Fruit fly (Drosophila melanogaster): ENCODE data around the gene CG42232.

CG42232 gene

DNA sequence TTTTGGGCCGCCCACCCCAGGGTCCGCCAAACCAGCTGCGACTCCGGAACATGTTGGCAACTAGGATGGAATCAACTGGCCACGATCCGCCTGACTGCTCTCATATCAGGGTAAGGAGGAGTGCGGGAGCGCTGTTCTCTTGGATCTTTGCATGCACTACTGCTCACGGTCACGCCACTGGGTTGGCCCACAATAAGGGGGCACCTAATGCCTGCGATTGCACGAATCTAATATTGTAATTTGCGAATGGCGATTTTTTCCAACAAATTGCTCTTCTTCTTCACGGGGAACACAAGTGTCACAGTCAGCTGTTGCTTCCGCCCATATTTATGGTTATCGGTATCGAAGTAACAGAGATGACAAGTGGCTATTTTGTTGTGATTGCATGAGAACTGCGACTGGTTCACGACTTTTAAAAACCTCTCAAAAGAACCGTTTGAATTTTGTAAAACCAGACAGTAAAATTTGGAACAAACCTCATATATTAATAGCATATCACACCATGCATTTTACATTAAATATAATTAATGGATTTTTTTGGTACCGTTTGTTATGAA lies 28.0 kb downstream of the CG42232 start, which contains the start of gene ema:
Gene ema (minus strand): TSS at position 295 of the 557 bp plus-strand sequence.
- TF ChIP-seq noc (tag; optimal IDR thresholded peaks at IDR 0.05) = no peak

DNA sequence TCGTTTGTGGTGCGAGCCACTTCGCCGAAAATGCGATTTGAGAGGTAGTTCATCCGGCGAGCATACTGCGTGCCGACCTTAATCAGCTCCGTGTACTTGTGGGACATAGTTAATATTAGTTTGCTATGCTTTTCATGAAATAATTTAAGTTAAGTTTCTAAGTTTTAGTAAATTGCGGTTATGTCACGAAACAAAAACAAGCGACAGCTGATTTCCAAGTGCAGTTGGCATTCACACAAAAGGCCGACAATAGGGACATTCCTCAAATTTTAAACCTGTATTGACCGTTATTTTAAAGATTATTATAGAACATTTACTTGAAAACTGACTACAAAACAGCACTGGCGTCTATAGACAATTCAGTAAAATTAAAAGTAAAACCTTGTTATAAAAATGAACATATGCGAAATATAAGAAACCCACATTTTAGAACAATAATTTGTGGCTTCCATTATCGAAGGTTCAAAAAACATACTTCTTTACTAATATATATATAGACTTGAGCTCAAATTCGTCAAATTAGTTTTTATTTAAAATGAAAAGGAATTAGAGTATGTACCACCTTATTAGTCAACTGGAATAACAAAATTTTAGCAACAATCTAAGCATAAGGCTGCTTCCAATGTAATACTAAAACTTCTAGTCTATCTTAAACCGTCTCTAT lies 33.0 kb downstream of the CG42232 start, which contains the start of gene mRpS33:
Gene mRpS33 (minus strand): TSS at position 224 of the 664 bp plus-strand sequence.
- no peak for TF ChIP-seq noc (tag; optimal IDR thresholded peaks at IDR 0.05)

DNA sequence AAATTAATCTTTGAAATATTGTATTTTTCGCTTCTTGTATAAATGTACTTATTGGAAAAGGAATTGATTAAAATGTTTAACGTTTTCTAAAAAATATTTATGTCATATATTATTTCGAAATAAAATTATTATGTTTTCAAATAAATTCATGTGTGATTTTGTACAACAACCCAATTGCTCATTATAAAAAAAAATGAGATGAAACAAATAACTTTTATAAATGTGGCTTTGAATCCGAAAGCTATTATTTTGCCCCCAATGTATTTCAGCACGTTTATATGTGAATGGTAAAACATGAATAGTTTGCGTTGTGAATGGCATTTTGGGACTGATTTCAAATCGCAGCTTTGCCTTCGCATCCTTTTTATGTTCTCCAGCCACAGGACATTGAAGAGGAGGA lies 34.9 kb downstream of the CG42232 start, which contains the start of gene CG14881:
Gene CG14881 (plus strand): TSS at position 301 of the 400 bp plus-strand sequence.
- TF ChIP-seq noc (tag; optimal IDR thresholded peaks at IDR 0.05) = no peak

DNA sequence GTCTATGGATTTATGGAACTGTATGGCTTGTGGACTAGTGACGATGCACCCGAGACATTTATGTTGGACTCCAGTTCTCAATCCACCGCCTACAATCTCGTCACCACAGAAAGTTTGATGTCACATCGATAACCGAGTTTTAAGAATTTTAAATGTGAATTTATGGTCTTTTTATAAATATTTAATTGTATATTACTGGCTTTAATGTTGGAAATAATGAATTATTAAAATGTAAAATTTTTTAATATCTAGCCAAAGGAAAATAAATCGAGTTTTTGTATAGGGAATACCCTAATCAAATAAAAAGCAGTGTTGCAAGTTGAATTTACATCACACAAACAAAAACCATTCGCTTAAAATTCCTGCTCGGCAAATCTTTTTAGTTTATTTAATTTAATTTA lies 36.8 kb downstream of the CG42232 start, which contains the start of gene Fntb:
Gene Fntb (plus strand): TSS at position 334 of the 401 bp plus-strand sequence.
- peak; percentile 85 for TF ChIP-seq noc (tag; optimal IDR thresholded peaks at IDR 0.05)

DNA sequence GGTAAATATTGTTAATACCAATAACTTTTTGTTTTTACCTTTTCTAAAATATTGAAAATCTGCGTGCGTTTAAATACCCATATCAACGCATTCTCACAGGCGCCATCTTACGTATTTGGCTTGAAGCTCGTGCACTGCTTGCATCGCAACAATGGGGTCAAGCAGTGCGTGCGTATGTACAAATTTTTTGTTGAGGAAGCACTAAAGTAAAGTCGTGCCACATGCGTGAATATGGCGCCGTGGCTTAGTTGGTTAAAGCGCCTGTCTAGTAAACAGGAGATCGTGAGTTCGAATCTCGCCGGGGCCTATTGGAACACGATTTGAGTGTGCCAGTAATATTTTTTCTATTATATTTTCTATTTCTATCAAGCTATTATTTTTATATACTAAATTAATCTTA lies 37.8 kb downstream of the CG42232 start:
- no peak for TF ChIP-seq noc (tag; optimal IDR thresholded peaks at IDR 0.05)

DNA sequence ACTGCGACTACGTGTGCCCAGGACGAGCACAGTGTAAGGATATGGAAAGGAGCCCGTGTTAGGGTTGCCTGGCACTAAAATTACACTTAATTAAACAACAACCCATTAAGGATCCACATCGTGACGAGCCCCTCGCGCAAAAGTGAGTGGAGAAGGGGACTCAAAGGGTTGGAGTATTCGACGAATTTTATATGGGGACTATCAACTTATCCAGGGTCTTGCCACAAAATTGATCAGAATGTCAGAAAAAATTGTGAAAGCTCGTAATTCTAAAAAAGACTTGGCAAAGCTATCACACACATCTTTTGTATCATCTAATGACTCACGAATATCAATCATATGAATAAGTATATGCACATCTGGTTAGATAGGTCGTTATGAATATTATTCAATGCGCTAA lies 39.1 kb downstream of the CG42232 start, which contains the start of gene CG31279:
Gene CG31279 (plus strand): TSS at position 301 of the 400 bp plus-strand sequence.
- no peak for TF ChIP-seq noc (tag; optimal IDR thresholded peaks at IDR 0.05)

DNA sequence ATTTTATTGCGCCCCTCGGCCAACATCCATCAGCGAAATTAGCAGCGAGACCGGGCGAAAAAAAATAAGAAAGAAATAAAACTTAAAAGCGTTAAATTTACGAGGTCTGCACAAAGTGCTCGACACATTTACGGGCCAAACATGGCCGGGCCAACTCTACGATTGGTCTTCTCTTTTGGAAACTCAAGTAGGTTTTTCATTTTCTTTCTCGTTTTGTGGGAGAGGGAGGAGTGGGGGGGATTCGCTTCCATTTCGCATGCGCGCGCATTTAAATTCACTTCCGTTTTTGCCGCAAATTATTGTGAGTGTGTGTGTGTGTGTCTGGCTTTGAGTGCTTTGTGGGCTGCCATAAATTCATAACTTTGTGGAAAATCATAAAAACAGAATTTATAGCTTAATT lies 41.9 kb downstream of the CG42232 start:
- no peak for TF ChIP-seq noc (tag; optimal IDR thresholded peaks at IDR 0.05)

DNA sequence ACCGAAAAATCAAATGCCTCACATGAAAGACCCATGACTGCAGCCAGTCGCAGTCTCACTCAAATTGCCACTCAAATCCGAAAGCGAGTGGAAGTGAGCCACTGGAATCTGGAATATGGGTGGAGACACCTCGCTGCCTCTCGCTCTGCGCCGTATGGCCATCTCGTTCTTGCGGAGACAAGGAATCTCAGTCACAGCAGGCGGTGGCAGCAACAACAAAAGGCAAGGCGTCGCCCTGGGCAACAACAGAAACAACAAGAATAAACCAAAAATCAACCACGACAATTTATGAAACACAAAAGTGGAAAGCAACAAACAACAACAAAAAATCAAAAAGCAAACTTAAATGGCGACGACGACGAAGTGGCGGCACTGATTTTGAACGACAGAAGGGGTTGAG lies 46.1 kb downstream of the CG42232 start:
- no peak for TF ChIP-seq noc (tag; optimal IDR thresholded peaks at IDR 0.05)

DNA sequence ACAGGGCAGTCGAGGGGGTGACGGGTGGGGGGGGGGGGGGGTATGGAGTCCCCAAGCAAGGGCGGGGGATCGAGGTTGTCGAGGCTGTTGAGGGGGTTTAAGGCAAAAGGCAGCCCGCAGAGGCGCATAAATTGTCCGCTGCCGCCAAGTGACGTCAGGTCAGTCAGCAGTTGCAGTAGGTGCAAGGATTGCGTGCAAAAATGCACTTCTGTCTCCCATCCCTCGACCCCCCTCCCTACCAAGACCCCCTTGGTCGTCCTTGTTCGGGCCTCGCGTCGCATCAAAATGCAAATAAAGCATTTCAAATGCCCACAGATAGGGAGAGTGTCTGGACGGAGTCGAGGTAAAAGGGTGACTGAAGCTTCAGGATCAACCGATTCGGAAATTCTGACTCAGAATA lies 53.0 kb downstream of the CG42232 start:
- TF ChIP-seq noc (tag; optimal IDR thresholded peaks at IDR 0.05) = no peak

DNA sequence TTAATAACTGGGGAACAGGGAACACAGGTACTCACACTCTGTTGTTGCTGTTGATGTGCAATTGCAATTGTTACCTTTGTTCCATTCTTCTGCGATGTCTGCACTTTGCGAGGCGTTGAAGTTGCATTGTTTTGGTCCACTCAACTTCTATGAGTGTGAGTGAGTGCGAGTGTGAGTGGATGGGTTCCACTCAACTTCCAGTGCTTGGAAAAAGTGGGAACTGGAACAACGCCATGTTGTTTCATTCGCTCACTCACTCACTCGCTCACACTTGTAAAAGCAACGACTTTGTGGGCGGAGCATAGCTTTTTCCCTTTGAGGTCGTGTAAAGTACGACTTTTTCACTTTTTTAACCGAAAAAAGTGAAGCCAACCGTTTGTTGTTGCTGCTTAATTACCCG lies 55.7 kb downstream of the CG42232 start:
- TF ChIP-seq noc (tag; optimal IDR thresholded peaks at IDR 0.05) = no peak

DNA sequence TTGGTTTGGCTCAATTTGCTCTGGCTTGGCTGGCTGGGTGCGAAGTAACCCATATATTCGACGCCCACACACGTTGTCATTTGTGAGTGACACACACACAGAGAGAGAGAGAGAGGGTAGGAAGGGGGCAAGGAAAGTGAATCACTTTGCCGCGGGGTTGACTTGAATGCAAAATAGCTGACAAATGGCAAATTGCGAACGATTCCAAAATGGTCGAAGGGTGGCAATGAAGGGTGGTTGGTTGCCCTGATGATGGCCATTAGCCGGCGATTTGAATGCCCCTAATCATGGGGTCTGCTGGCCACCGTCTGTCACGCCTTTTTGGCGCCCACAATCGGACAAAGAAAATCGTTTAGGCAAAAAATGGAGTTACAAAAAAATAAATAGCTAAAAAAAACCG lies 58.8 kb downstream of the CG42232 start:
- no peak for TF ChIP-seq noc (tag; optimal IDR thresholded peaks at IDR 0.05)

DNA sequence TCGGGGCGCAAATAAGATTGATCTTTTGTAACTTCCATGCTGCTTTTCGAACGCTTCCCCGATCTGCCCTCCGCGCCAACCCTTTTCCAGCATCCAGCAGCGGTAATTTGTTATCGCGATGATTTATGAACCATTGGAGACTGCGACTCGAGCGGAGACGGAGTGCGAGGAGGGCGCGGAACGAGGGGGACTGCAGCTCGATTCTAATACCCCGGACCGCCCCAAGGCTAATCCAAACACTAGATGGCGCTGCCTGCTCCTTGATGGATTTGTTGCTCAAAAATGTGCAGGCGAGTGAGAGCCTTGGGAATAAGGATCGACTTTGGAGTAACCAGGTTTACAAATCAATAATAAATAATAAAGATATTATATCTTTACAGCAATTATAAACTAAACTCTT lies 61.0 kb downstream of the CG42232 start:
- no peak for TF ChIP-seq noc (tag; optimal IDR thresholded peaks at IDR 0.05)

All from whole organism, larva.